Fruit fly (Drosophila melanogaster): ENCODE data around the gene CG7049.

CG7049 gene

dm6 chr3L:153670-154069 lies 22.4 kb downstream of the CG7049 start (continued):
- TF ChIP-seq CG12219 (GFP tag; optimal IDR thresholded peaks at IDR 0.05), result no peak
- TF ChIP-seq BtbVII (GFP tag; optimal IDR thresholded peaks at IDR 0.05), result no peak
- peak; percentile 42 for TF ChIP-seq CG32767 (GFP tag; IDR thresholded peaks at IDR 0.05)
- TF ChIP-seq GATAe (GFP tag; conservative IDR thresholded peaks at IDR 0.05), result no peak
- no peak for TF ChIP-seq CG7987 (GFP tag; optimal IDR thresholded peaks at IDR 0.05)
- no peak for TF ChIP-seq grau (tag; optimal IDR thresholded peaks at IDR 0.05)
- no peak for TF ChIP-seq klu (GFP tag; IDR thresholded peaks at IDR 0.05)
- peak; percentile 91 for TF ChIP-seq CG13894 (tag; optimal IDR thresholded peaks at IDR 0.05)
- TF ChIP-seq bbx (GFP tag; IDR thresholded peaks at IDR 0.05; ENCODE audit: partially characterized antibody), result no peak
- peak; percentile 43 for TF ChIP-seq CG9437 (GFP tag; optimal IDR thresholded peaks at IDR 0.05)
- TF ChIP-seq abd-A (tag; optimal IDR thresholded peaks at IDR 0.05), result peak; percentile 37
- TF ChIP-seq Hr39 (optimal IDR thresholded peaks at IDR 0.05), result no peak
- no peak for TF ChIP-seq tup (GFP tag; optimal IDR thresholded peaks at IDR 0.05)
- no peak for TF ChIP-seq zen (tag; optimal IDR thresholded peaks at IDR 0.05)
- no peak for TF ChIP-seq CG9876 (GFP tag; optimal IDR thresholded peaks at IDR 0.05)
- TF ChIP-seq CG15601 (tag; optimal IDR thresholded peaks at IDR 0.05), result no peak
- TF ChIP-seq bcd (GFP tag; optimal IDR thresholded peaks at IDR 0.05), result no peak
- no peak for TF ChIP-seq grn (GFP tag; optimal IDR thresholded peaks at IDR 0.05)
- TF ChIP-seq tio (GFP tag; optimal IDR thresholded peaks at IDR 0.05), result no peak
- no peak for TF ChIP-seq CG15696 (tag; optimal IDR thresholded peaks at IDR 0.05)
- TF ChIP-seq CG15073 (GFP tag; optimal IDR thresholded peaks at IDR 0.05), result no peak
- no peak for TF ChIP-seq Bteb2 (GFP tag; optimal IDR thresholded peaks at IDR 0.05)
- TF ChIP-seq aop (GFP tag; IDR thresholded peaks at IDR 0.05), result 0 out of 2 replicates have a peak, but pooled peaks have one; percentile 20
- TF ChIP-seq cas (GFP tag; IDR thresholded peaks at IDR 0.05), result no peak
- no peak for TF ChIP-seq CG7745 (tag; optimal IDR thresholded peaks at IDR 0.05)
- no peak for TF ChIP-seq CG1647 (GFP tag; optimal IDR thresholded peaks at IDR 0.05)
- TF ChIP-seq lilli (GFP tag; optimal IDR thresholded peaks at IDR 0.05), result no peak
- TF ChIP-seq CG18764 (GFP tag; optimal IDR thresholded peaks at IDR 0.05), result no peak
- TF ChIP-seq nerfin-1 (tag; optimal IDR thresholded peaks at IDR 0.05), result peak; percentile 7
- TF ChIP-seq sr (GFP tag; IDR thresholded peaks at IDR 0.05), result no peak
- no peak for TF ChIP-seq pnt (GFP tag; optimal IDR thresholded peaks at IDR 0.05)
- no peak for TF ChIP-seq pb (GFP tag; optimal IDR thresholded peaks at IDR 0.05)
- no peak for TF ChIP-seq CG12391 (tag; optimal IDR thresholded peaks at IDR 0.05)
- TF ChIP-seq Opbp (GFP tag; IDR thresholded peaks at IDR 0.05; ENCODE audit: partially characterized antibody), result no peak
- no peak for TF ChIP-seq CG13775 (GFP tag; optimal IDR thresholded peaks at IDR 0.05)
- no peak for TF ChIP-seq CG8089 (GFP tag; optimal IDR thresholded peaks at IDR 0.05)
- TF ChIP-seq nmo (GFP tag; optimal IDR thresholded peaks at IDR 0.05), result no peak
- no peak for TF ChIP-seq Ravus (GFP tag; IDR thresholded peaks at IDR 0.05)
- TF ChIP-seq CG2712 (tag; optimal IDR thresholded peaks at IDR 0.05), result no peak
- TF ChIP-seq sna (GFP tag; IDR thresholded peaks at IDR 0.05; ENCODE audit: partially characterized antibody), result no peak
- TF ChIP-seq seq (GFP tag; IDR thresholded peaks at IDR 0.05), result 0 out of 2 replicates have a peak, but pooled peaks have one; percentile 47
- TF ChIP-seq CG2116 (GFP tag; optimal IDR thresholded peaks at IDR 0.05), result no peak
- TF ChIP-seq en (GFP tag; optimal IDR thresholded peaks at IDR 0.05), result no peak
- TF ChIP-seq fd3F (GFP tag; optimal IDR thresholded peaks at IDR 0.05), result no peak
- no peak for TF ChIP-seq CG18262 (tag; optimal IDR thresholded peaks at IDR 0.05)
- no peak for TF ChIP-seq ac (GFP tag; optimal IDR thresholded peaks at IDR 0.05)
- no peak for TF ChIP-seq zf30C (GFP tag; optimal IDR thresholded peaks at IDR 0.05)
- no peak for TF ChIP-seq vfl (GFP tag; optimal IDR thresholded peaks at IDR 0.05)
- no peak for TF ChIP-seq sd (tag; optimal IDR thresholded peaks at IDR 0.05)
- no peak for TF ChIP-seq CG17568 (GFP tag; optimal IDR thresholded peaks at IDR 0.05)
- TF ChIP-seq Hr3 (GFP tag; optimal IDR thresholded peaks at IDR 0.05), result no peak
- TF ChIP-seq knrl (GFP tag; IDR thresholded peaks at IDR 0.05; ENCODE audit: partially characterized antibody), result no peak
